Worm (Caenorhabditis elegans) whole organism, late embryonic: Measurements from ENCODE around the gene nas-14.

ENCODE experiments used
- C08G9.2 ChIP-seq: sonication (generic microtip); optimal IDR thresholded peaks from 2 replicates; lab custom pipeline; 2016; ENCODE audit warnings: mild to moderate bottlenecking, missing genetic modification characterization, moderate library complexity, missing compliant biosample characterization
- K09A11.1 ChIP-seq: sonication (generic microtip); optimal IDR thresholded peaks from 2 replicates; lab custom pipeline; 2017; ENCODE audit warnings: antibody characterized with exemption, mild to moderate bottlenecking, missing genetic modification characterization, missing compliant biosample characterization; ENCODE audit not compliant: insufficient read depth
- T23F11.4 ChIP-seq: fragments of 200-800 bp; sonication (Bioruptor generic); optimal IDR thresholded peaks from 2 replicates; lab custom pipeline; 2018; ENCODE audit warnings: mild to moderate bottlenecking, missing genetic modification characterization, missing compliant biosample characterization
- Y22D7AL.16 ChIP-seq: sonication (generic microtip); optimal IDR thresholded peaks from 2 replicates; lab custom pipeline; 2016; ENCODE audit warnings: missing genetic modification characterization, missing compliant biosample characterization
- ceh-14 ChIP-seq: sonication (generic microtip); optimal IDR thresholded peaks from 2 replicates; lab custom pipeline; 2016; ENCODE audit warnings: missing genotype, missing genetic modification characterization, missing compliant biosample characterization
- ceh-19 ChIP-seq: fragments of 200-800 bp; sonication (Bioruptor generic); optimal IDR thresholded peaks from 2 replicates; lab custom pipeline; 2018; ENCODE audit warnings: mild to moderate bottlenecking, missing genetic modification characterization, missing compliant biosample characterization
- ceh-2 ChIP-seq: sonication (generic microtip); optimal IDR thresholded peaks from 2 replicates; lab custom pipeline; 2016; ENCODE audit warnings: missing genotype, missing genetic modification characterization, missing compliant biosample characterization
- ceh-24 ChIP-seq: sonication (generic microtip); optimal IDR thresholded peaks from 2 replicates; lab custom pipeline; 2016; ENCODE audit warnings: mild to moderate bottlenecking, missing genetic modification characterization, missing compliant biosample characterization
- ceh-30 ChIP-seq: fragments of 150-350 bp; optimal IDR thresholded peaks from 2 replicates; lab custom pipeline; 2014; ENCODE audit warnings: missing biosample characterization, missing genetic modification characterization
- ceh-31 ChIP-seq: sonication (generic microtip); optimal IDR thresholded peaks from 2 replicates; lab custom pipeline; 2016; ENCODE audit warnings: missing genetic modification characterization, missing compliant biosample characterization
- ceh-48 ChIP-seq: sonication (generic microtip); optimal IDR thresholded peaks from 2 replicates; lab custom pipeline; 2016; ENCODE audit warnings: missing genetic modification characterization, inconsistent platforms, missing compliant biosample characterization
- ceh-6 ChIP-seq: fragments of 200-800 bp; sonication (Bioruptor generic); optimal IDR thresholded peaks from 2 replicates; lab custom pipeline; 2018; ENCODE audit warnings: mild to moderate bottlenecking, missing genetic modification characterization, missing compliant biosample characterization
- dmd-4 ChIP-seq: sonication (generic microtip); optimal IDR thresholded peaks from 2 replicates; lab custom pipeline; 2016; ENCODE audit warnings: borderline replicate concordance, missing genetic modification characterization, missing compliant biosample characterization
- elt-2 ChIP-seq: sonication (generic microtip); optimal IDR thresholded peaks from 2 replicates; lab custom pipeline; 2016; ENCODE audit warnings: missing genetic modification reagents, missing genetic modification characterization, missing compliant biosample characterization
- ets-4 ChIP-seq: sonication (generic microtip); optimal IDR thresholded peaks from 2 replicates; lab custom pipeline; 2016; ENCODE audit warnings: missing genetic modification characterization, missing compliant biosample characterization
- eyg-1 ChIP-seq: sonication (generic microtip); optimal IDR thresholded peaks from 2 replicates; lab custom pipeline; 2016; ENCODE audit warnings: missing genotype, missing genetic modification characterization, missing compliant biosample characterization
- fax-1 ChIP-seq: sonication (generic microtip); optimal IDR thresholded peaks from 2 replicates; lab custom pipeline; 2016; ENCODE audit warnings: missing genotype, missing genetic modification characterization, missing compliant biosample characterization
- fkh-6 ChIP-seq: sonication (generic microtip); optimal IDR thresholded peaks from 2 replicates; lab custom pipeline; 2016; ENCODE audit warnings: missing genetic modification characterization, missing compliant biosample characterization
- hlh-6 ChIP-seq: sonication (generic microtip); optimal IDR thresholded peaks from 2 replicates; lab custom pipeline; 2016; ENCODE audit warnings: missing genotype, missing genetic modification characterization, missing compliant biosample characterization
- hlh-8 ChIP-seq: sonication (generic microtip); optimal IDR thresholded peaks from 2 replicates; lab custom pipeline; 2016; ENCODE audit warnings: missing genotype, missing genetic modification characterization, missing compliant biosample characterization
- lim-6 ChIP-seq: sonication (generic microtip); optimal IDR thresholded peaks from 2 replicates; lab custom pipeline; 2016; ENCODE audit warnings: missing genetic modification characterization, missing compliant biosample characterization
- nfya-1 ChIP-seq: sonication (generic microtip); optimal IDR thresholded peaks from 2 replicates; lab custom pipeline; 2017; ENCODE audit warnings: missing genetic modification characterization, mild to moderate bottlenecking, missing compliant biosample characterization, antibody characterized with exemption, moderate library complexity
- nhr-11 ChIP-seq: fragments of 150-350 bp; optimal IDR thresholded peaks from 2 replicates; lab custom pipeline; 2014; ENCODE audit warnings: missing biosample characterization, missing genetic modification characterization
- nhr-232 ChIP-seq: sonication (generic microtip); optimal IDR thresholded peaks from 2 replicates; lab custom pipeline; 2016; ENCODE audit warnings: missing genetic modification characterization, missing compliant biosample characterization
- odd-2 ChIP-seq: sonication (generic microtip); optimal IDR thresholded peaks from 2 replicates; lab custom pipeline; 2017; ENCODE audit warnings: antibody characterized with exemption, mild to moderate bottlenecking, missing genetic modification characterization, missing compliant biosample characterization
- pqm-1 ChIP-seq: sonication (generic microtip); optimal IDR thresholded peaks from 2 replicates; lab custom pipeline; 2016; ENCODE audit warnings: missing genetic modification characterization, missing compliant biosample characterization
- pros-1 ChIP-seq: fragments of 150-350 bp; optimal IDR thresholded peaks from 2 replicates; lab custom pipeline; 2014; ENCODE audit warnings: missing biosample characterization, missing genetic modification reagents, missing genetic modification characterization
- ref-2 ChIP-seq: sonication (generic microtip); optimal IDR thresholded peaks from 2 replicates; lab custom pipeline; 2016; ENCODE audit warnings: missing genetic modification characterization, missing compliant biosample characterization
- sdc-2 ChIP-seq: sonication (generic microtip); optimal IDR thresholded peaks from 2 replicates; lab custom pipeline; 2016; ENCODE audit warnings: missing genotype, missing genetic modification characterization, missing compliant biosample characterization
- syd-9 ChIP-seq: sonication (generic microtip); optimal IDR thresholded peaks from 2 replicates; lab custom pipeline; 2016; ENCODE audit warnings: mild to moderate bottlenecking, missing genetic modification characterization, moderate library complexity, missing compliant biosample characterization
- tbx-7 ChIP-seq: sonication (generic microtip); optimal IDR thresholded peaks from 2 replicates; lab custom pipeline; 2016; ENCODE audit warnings: missing genotype, missing genetic modification characterization, missing compliant biosample characterization
- unc-3 ChIP-seq, 2 experiments: fragments of 200-800 bp in 1 of 2; sonication (Bioruptor generic) in 1 of 2; sonication (generic microtip) in 1 of 2; conservative IDR thresholded peaks in 1 of 2; optimal IDR thresholded peaks in 1 of 2; 2 replicates each; pipeline versions ENCODE4 v1.3.6 to Lab custom; 2016 to 2022; ENCODE audit warnings: missing compliant biosample characterization in 2 of 2, missing genetic modification characterization in 2 of 2, missing genetic modification reagents in 1 of 2
- unc-42 ChIP-seq: sonication (generic microtip); optimal IDR thresholded peaks from 2 replicates; lab custom pipeline; 2016; ENCODE audit warnings: missing genotype, missing genetic modification characterization, missing compliant biosample characterization
- unc-55 ChIP-seq: sonication (generic microtip); optimal IDR thresholded peaks from 2 replicates; lab custom pipeline; 2017; ENCODE audit warnings: missing biosample characterization, missing genetic modification reagents, missing genetic modification characterization
- unc-86 ChIP-seq: sonication (generic microtip); optimal IDR thresholded peaks from 2 replicates; lab custom pipeline; 2016; ENCODE audit warnings: missing genetic modification characterization, missing compliant biosample characterization
- ztf-16 ChIP-seq: sonication (generic microtip); optimal IDR thresholded peaks from 2 replicates; lab custom pipeline; 2017; ENCODE audit warnings: missing genetic modification characterization, missing compliant biosample characterization

Gene nas-14

ce11 chrIV:13204037-13204436, 33.7 kb downstream of the nas-14 start, which contains the start of gene ced-3:
Gene ced-3, minus strand, starts transcription at chrIV:13204137.
- no peak for TF ChIP-seq pqm-1 (tag; lab: Kevin White, UChicago)
- no peak for TF ChIP-seq ceh-19
- TF ChIP-seq unc-42 (tag; lab: Kevin White, UChicago), result no peak
- no peak for TF ChIP-seq syd-9 (tag; lab: Kevin White, UChicago)
- TF ChIP-seq tbx-7 (tag; lab: Kevin White, UChicago), result no peak
- no peak for TF ChIP-seq ceh-24 (tag; lab: Kevin White, UChicago)
- TF ChIP-seq ref-2 (tag; lab: Kevin White, UChicago), result no peak
- TF ChIP-seq nfya-1 (tag; lab: Kevin White, UChicago), result no peak
- no peak for TF ChIP-seq ceh-14
- no peak for TF ChIP-seq sdc-2 (tag; lab: Kevin White, UChicago)
- TF ChIP-seq ceh-6 (GFP tag; lab: Kevin White, UChicago), result no peak
- no peak for TF ChIP-seq pros-1
- TF ChIP-seq elt-2, result no peak
- no peak for TF ChIP-seq ceh-31 (tag; lab: Kevin White, UChicago)
- TF ChIP-seq ets-4, result no peak
- TF ChIP-seq ceh-30 (tag; lab: Kevin White, UChicago), result no peak
- no peak for TF ChIP-seq dmd-4
- no peak for TF ChIP-seq odd-2 (tag; lab: Kevin White, UChicago)
- TF ChIP-seq, all 69 proteins: peak for 0

DNA sequence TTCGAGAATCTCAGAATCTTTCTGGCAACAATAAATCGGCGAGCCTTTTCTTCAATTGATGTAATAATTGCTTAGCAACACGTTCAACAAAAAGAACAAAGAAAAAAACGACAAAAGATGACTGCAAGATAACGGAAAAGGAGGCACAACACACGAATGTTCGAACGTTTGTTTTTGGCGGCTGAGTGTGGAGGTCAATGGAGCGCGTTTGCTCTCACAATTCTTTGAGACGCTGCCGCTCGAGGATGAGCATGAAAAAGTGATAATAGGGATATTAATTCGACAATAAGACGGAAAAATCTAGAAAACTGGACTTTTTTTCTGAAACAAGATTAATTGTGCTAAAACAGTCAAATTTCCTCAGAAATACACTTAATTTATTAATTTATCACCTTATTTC, 35.5 kb downstream of the nas-14 start:
- TF ChIP-seq nhr-11 (no peak), unc-3 (GFP tag; conservative IDR thresholded peaks at IDR 0.05; lab: Robert Waterston, UW) (no peak), unc-3 (tag; optimal IDR thresholded peaks at IDR 0.05; lab: Kevin White, UChicago) (no peak), unc-42 (tag; lab: Kevin White, UChicago) (no peak), ztf-16 (tag; lab: Kevin White, UChicago) (no peak), ceh-2 (tag; lab: Kevin White, UChicago) (no peak), C08G9.2 (no peak), K09A11.1 (no peak), ceh-19 (no peak), Y22D7AL.16 (tag; lab: Kevin White, UChicago) (no peak), ceh-31 (tag; lab: Kevin White, UChicago) (peak; percentile 18), unc-55 (GFP tag; lab: Kevin White, UChicago) (no peak), syd-9 (tag; lab: Kevin White, UChicago) (no peak), lim-6 (tag; lab: Kevin White, UChicago) (no peak), ref-2 (tag; lab: Kevin White, UChicago) (peak; percentile 16), tbx-7 (tag; lab: Kevin White, UChicago) (no peak), ceh-48 (tag; lab: Kevin White, UChicago) (no peak), fkh-6 (tag; lab: Kevin White, UChicago) (no peak)

DNA sequence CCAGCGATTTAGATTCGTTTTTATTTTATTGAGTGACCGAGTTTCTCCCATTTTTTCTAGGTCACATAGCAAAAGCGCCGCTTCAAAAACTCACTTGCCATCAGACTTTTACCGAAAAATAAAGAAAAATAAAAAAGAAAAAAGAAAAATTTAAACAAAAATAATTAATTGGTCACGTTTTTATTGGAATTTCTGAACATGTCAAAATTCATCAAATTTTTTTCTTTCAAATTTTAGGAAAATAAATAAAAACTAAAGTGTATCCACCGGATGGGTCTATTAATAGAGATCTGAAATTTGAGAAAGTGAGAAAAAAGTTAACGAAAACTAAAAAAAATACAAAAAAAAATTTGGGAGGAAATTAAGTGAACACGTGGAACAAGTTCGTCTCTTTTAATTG, 39.2 kb downstream of the nas-14 start, which contains the start of gene C48D1.9:
TSS of gene C48D1.9 (minus strand) at position 101 of the 400 bp plus-strand sequence.
- TF ChIP-seq ceh-48 (tag; lab: Kevin White, UChicago), result no peak
- TF ChIP-seq hlh-6 (tag; lab: Kevin White, UChicago), result no peak
- TF ChIP-seq unc-86 (tag; lab: Kevin White, UChicago), result no peak
- TF ChIP-seq hlh-8 (tag; lab: Kevin White, UChicago), result no peak
- TF ChIP-seq eyg-1 (tag; lab: Kevin White, UChicago), result no peak
- TF ChIP-seq nhr-232 (tag; lab: Kevin White, UChicago), result no peak
- TF ChIP-seq syd-9 (tag; lab: Kevin White, UChicago), result no peak

- TF ChIP-seq lim-6 (tag; lab: Kevin White, UChicago), result no peak
- TF ChIP-seq dmd-4, result no peak
- no peak for TF ChIP-seq T23F11.4 (GFP tag; lab: Kevin White, UChicago)
- no peak for TF ChIP-seq tbx-7 (tag; lab: Kevin White, UChicago)
- no peak for TF ChIP-seq fax-1 (tag; lab: Kevin White, UChicago)
Observed at ce11 chrIV:13214466-13214865, 44.1 kb downstream of the nas-14 start, which contains the start of gene cho-1. Gene cho-1, minus strand, starts transcription at chrIV:13214566.
